Worm (Caenorhabditis elegans): Measurements from ENCODE around the gene Y54E2A.7.

Gene Y54E2A.7

ce11 chrII:14772956-14773788 is at the start of gene Y54E2A.7:
Gene Y54E2A.7 (minus strand): TSS chrII:14773006.
- TF ChIP-seq W03F9.2 (tag; optimal IDR thresholded peaks at IDR 0.05) (no peak), him-1 (tag; optimal IDR thresholded peaks at IDR 0.05) (no peak), dao-5 (tag; optimal IDR thresholded peaks at IDR 0.05) (no peak)

ce11 chrII:14822419-14822818 is 49.6 kb upstream of the Y54E2A.7 start:
- TF ChIP-seq W03F9.2 (tag; optimal IDR thresholded peaks at IDR 0.05) (no peak), him-1 (tag; optimal IDR thresholded peaks at IDR 0.05) (no peak)

ce11 chrII:14820460-14820859 is 47.7 kb upstream of the Y54E2A.7 start:
- TF ChIP-seq him-1 (tag; optimal IDR thresholded peaks at IDR 0.05): no peak
- no peak for TF ChIP-seq W03F9.2 (tag; optimal IDR thresholded peaks at IDR 0.05)
- TF ChIP-seq dao-5 (tag; optimal IDR thresholded peaks at IDR 0.05): no peak

- no peak for TF ChIP-seq him-1 (tag; optimal IDR thresholded peaks at IDR 0.05)
- no peak for TF ChIP-seq dao-5 (tag; optimal IDR thresholded peaks at IDR 0.05)
- no peak for TF ChIP-seq W03F9.2 (tag; optimal IDR thresholded peaks at IDR 0.05)
Measured at ce11 chrII:14819258-14819985, 46.6 kb upstream of the Y54E2A.7 start.

- TF ChIP-seq dao-5 (tag; optimal IDR thresholded peaks at IDR 0.05) (no peak), W03F9.2 (tag; optimal IDR thresholded peaks at IDR 0.05) (no peak), him-1 (tag; optimal IDR thresholded peaks at IDR 0.05) (no peak)
Measured at ce11 chrII:14818376-14818775, 45.6 kb upstream of the Y54E2A.7 start, which contains the start of gene nhr-61. Gene nhr-61 (minus strand): TSS chrII:14818543.

ce11 chrII:14816086-14816485 is 43.3 kb upstream of the Y54E2A.7 start:
- TF ChIP-seq dao-5 (tag; optimal IDR thresholded peaks at IDR 0.05): no peak
- no peak for TF ChIP-seq W03F9.2 (tag; optimal IDR thresholded peaks at IDR 0.05)
- TF ChIP-seq him-1 (tag; optimal IDR thresholded peaks at IDR 0.05): no peak

ce11 chrII:14814894-14815568 is 42.2 kb upstream of the Y54E2A.7 start, which contains the start of gene W01D2.1:
Gene W01D2.1 (plus strand): TSS chrII:14815518.
- no peak for TF ChIP-seq him-1 (tag; optimal IDR thresholded peaks at IDR 0.05)
- peak; percentile 24 for TF ChIP-seq W03F9.2 (tag; optimal IDR thresholded peaks at IDR 0.05)

ce11 chrII:14813106-14813505 is 40.3 kb upstream of the Y54E2A.7 start:
- TF ChIP-seq dao-5 (tag; optimal IDR thresholded peaks at IDR 0.05) (no peak), him-1 (tag; optimal IDR thresholded peaks at IDR 0.05) (no peak), W03F9.2 (tag; optimal IDR thresholded peaks at IDR 0.05) (no peak)

- TF ChIP-seq W03F9.2 (tag; optimal IDR thresholded peaks at IDR 0.05) (no peak), him-1 (tag; optimal IDR thresholded peaks at IDR 0.05) (no peak), dao-5 (tag; optimal IDR thresholded peaks at IDR 0.05) (no peak)
Measured at ce11 chrII:14812661-14813060, 39.9 kb upstream of the Y54E2A.7 start.

- no peak for TF ChIP-seq W03F9.2 (tag; optimal IDR thresholded peaks at IDR 0.05)
- TF ChIP-seq dao-5 (tag; optimal IDR thresholded peaks at IDR 0.05): no peak
- no peak for TF ChIP-seq him-1 (tag; optimal IDR thresholded peaks at IDR 0.05)
Measured at ce11 chrII:14812231-14812630, 39.4 kb upstream of the Y54E2A.7 start, which contains the start of gene osta-3. Gene osta-3 (plus strand): TSS chrII:14812531.

- TF ChIP-seq W03F9.2 (tag; optimal IDR thresholded peaks at IDR 0.05) (no peak), dao-5 (tag; optimal IDR thresholded peaks at IDR 0.05) (no peak), him-1 (tag; optimal IDR thresholded peaks at IDR 0.05) (no peak)
Measured at ce11 chrII:14811472-14811871, 38.7 kb upstream of the Y54E2A.7 start.

ce11 chrII:14810609-14811008 is 37.8 kb upstream of the Y54E2A.7 start:
- TF ChIP-seq him-1 (tag; optimal IDR thresholded peaks at IDR 0.05): no peak
- TF ChIP-seq dao-5 (tag; optimal IDR thresholded peaks at IDR 0.05): no peak
- TF ChIP-seq W03F9.2 (tag; optimal IDR thresholded peaks at IDR 0.05): no peak

ce11 chrII:14808686-14809085 is 35.9 kb upstream of the Y54E2A.7 start, which contains the start of gene W01D2.6:
Gene W01D2.6 (plus strand): TSS chrII:14808986.
- TF ChIP-seq W03F9.2 (tag; optimal IDR thresholded peaks at IDR 0.05) (no peak), dao-5 (tag; optimal IDR thresholded peaks at IDR 0.05) (no peak), him-1 (tag; optimal IDR thresholded peaks at IDR 0.05) (no peak)

Data from whole organism, L4/young adult.